Fruit fly (Drosophila melanogaster) whole organism, prepupa: ENCODE measurements around the gene CG17752.

ENCODE experiments used
- CG11294 ChIP-seq: fragments of 200-800 bp; sonication (Bioruptor generic); IDR thresholded peaks from 2 replicates; pipeline ENCODE4 v1.3.6; 2022; ENCODE audit warnings: missing biosample characterization, missing genetic modification characterization
- CG16779 ChIP-seq: fragments of 200-800 bp; sonication (Bioruptor generic); optimal IDR thresholded peaks from 3 replicates; lab custom pipeline; 2017; ENCODE audit warnings: missing biosample characterization, mild to moderate bottlenecking, missing genetic modification characterization
- CG6276 ChIP-seq: fragments of 200-800 bp; sonication (Bioruptor generic); optimal IDR thresholded peaks from 2 replicates; lab custom pipeline; 2017; ENCODE audit warnings: missing biosample characterization, mild to moderate bottlenecking, missing genetic modification characterization
- CG8119 ChIP-seq: fragments of 200-800 bp; sonication (Bioruptor generic); IDR thresholded peaks from 3 replicates; pipeline ENCODE4 v1.3.6; 2022; ENCODE audit warnings: missing biosample characterization, missing genetic modification characterization
- Hr39 ChIP-seq: fragments of 200-800 bp; sonication (Bioruptor generic); optimal IDR thresholded peaks from 2 replicates; lab custom pipeline; 2016; ENCODE audit warnings: missing biosample characterization, missing genetic modification characterization
- achi ChIP-seq: fragments of 200-800 bp; sonication (Bioruptor generic); optimal IDR thresholded peaks from 3 replicates; lab custom pipeline; 2016; ENCODE audit warnings: missing biosample characterization, missing genetic modification characterization
- dsx ChIP-seq: fragments of 200-800 bp; optimal IDR thresholded peaks from 3 replicates; lab custom pipeline; 2019; ENCODE audit warnings: missing biosample characterization, mild to moderate bottlenecking, missing genetic modification characterization, moderate library complexity; ENCODE audit not compliant: poor library complexity, severe bottlenecking
- lz ChIP-seq: fragments of 200-800 bp; sonication (Bioruptor generic); optimal IDR thresholded peaks from 3 replicates; lab custom pipeline; 2016; ENCODE audit warnings: missing biosample characterization, missing genetic modification characterization
- spab ChIP-seq: fragments of 200-800 bp; sonication (Bioruptor generic); optimal IDR thresholded peaks from 2 replicates; lab custom pipeline; 2017; ENCODE audit warnings: missing biosample characterization, mild to moderate bottlenecking, missing genetic modification characterization, missing genetic modification reagents

DNA sequence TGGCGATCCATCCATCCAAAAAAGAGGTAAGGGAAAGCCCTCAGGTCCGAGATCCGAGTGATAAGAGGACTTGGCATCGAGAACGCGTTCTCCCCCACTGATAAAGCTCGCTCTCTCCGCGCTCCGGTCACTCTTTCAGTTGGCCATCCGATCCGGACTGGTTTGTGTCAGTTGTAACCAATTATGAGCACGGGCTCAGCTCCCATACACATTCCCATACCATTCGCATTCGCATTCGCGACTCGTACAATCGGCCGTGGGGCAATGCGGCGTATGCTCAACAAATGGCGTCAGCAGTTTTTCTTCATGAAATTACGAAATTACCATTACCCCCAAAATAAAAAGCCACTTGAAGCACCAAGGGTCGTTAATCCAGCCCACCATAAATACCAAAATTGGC, 14.5 kb downstream of the CG17752 start:
- TF ChIP-seq CG6276: no peak
- TF ChIP-seq CG8119: no peak
- TF ChIP-seq achi (GFP tag; lab: Kevin White, UChicago): no peak
- TF ChIP-seq CG16779 (tag; lab: Kevin White, UChicago): no peak
- no peak for TF ChIP-seq spab (GFP tag; lab: Kevin White, UChicago)
- no peak for TF ChIP-seq Hr39
- TF ChIP-seq lz (GFP tag; lab: Kevin White, UChicago): no peak
- no peak for TF ChIP-seq dsx (GFP tag; lab: Kevin White, UChicago)
- no peak for TF ChIP-seq CG11294 (GFP tag; lab: Robert Waterston, UW)
